Worm (Caenorhabditis elegans): ENCODE data around the gene C05D12.4.
A peak's percentile ranks its signal among the peaks of the same experiment; 100 is the strongest.

C05D12.4 gene

ce11 chrII:11473525-11474181, 42.0 kb downstream of the C05D12.4 start, which contains the start of the genes metl-1 and W02B12.11 (continued):
- TF ChIP-seq rnt-1 (tag; optimal IDR thresholded peaks at IDR 0.05) (peak; percentile 93), pax-3 (tag; optimal IDR thresholded peaks at IDR 0.05) (peak; percentile 52), mep-1 (tag; optimal IDR thresholded peaks at IDR 0.05) (peak; percentile 96), unc-98 (GFP tag; IDR thresholded peaks at IDR 0.05) (no peak), snu-23 (GFP tag; optimal IDR thresholded peaks at IDR 0.05) (peak; percentile 91), lin-13 (GFP tag; optimal IDR thresholded peaks at IDR 0.05) (peak; percentile 67)

- TF ChIP-seq lsy-2 (tag; optimal IDR thresholded peaks at IDR 0.05) (no peak), mep-1 (tag; optimal IDR thresholded peaks at IDR 0.05) (no peak), nhr-237 (tag; optimal IDR thresholded peaks at IDR 0.05) (no peak), zip-4 (GFP tag; optimal IDR thresholded peaks at IDR 0.05) (no peak), unc-86 (tag; optimal IDR thresholded peaks at IDR 0.05) (no peak), fkh-8 (tag; optimal IDR thresholded peaks at IDR 0.05) (no peak), ztf-11 (tag; optimal IDR thresholded peaks at IDR 0.05) (no peak), skn-1 (tag; optimal IDR thresholded peaks at IDR 0.05) (no peak), Y116A8C.19 (tag; optimal IDR thresholded peaks at IDR 0.05; ENCODE audit: borderline replicate concordance) (no peak), ceh-88 (GFP tag; IDR thresholded peaks at IDR 0.05) (no peak), F16B12.6 (tag; optimal IDR thresholded peaks at IDR 0.05) (no peak), nhr-47 (tag; optimal IDR thresholded peaks at IDR 0.05) (no peak), blmp-1 (tag; optimal IDR thresholded peaks at IDR 0.05) (no peak)
Measured at ce11 chrII:11476410-11476809, 44.7 kb downstream of the C05D12.4 start, which contains the start of gene W02B12.16. TSS of gene W02B12.16 (minus strand) at chrII:11476510.

ce11 chrII:11479076-11479475, 47.4 kb downstream of the C05D12.4 start, which contains the start of gene W02B12.12:
TSS of gene W02B12.12 (minus strand) at chrII:11479176.
- no peak for TF ChIP-seq C16A3.4 (tag; optimal IDR thresholded peaks at IDR 0.05)
- no peak for TF ChIP-seq unc-30 (tag; optimal IDR thresholded peaks at IDR 0.05)
- TF ChIP-seq ceh-88 (GFP tag; IDR thresholded peaks at IDR 0.05), result no peak

All from whole organism, L1 larva.